Worm (Caenorhabditis elegans) whole organism, early embryonic: ENCODE results near the gene C25G4.8.

Experiments used
- ama-1 ChIP-seq: fragments of 150-350 bp; optimal IDR thresholded peaks from 2 replicates; lab custom pipeline; 2014
- tra-4 ChIP-seq: sonication (generic microtip); optimal IDR thresholded peaks from 2 replicates; lab custom pipeline; 2017; ENCODE audit warnings: missing genetic modification characterization, missing compliant biosample characterization

ce11 chrIV:12467761-12468160, 4.5 kb upstream of the C25G4.8 start:
- TF ChIP-seq ama-1 (no peak), tra-4 (tag; lab: Kevin White, UChicago) (no peak)
